Worm (Caenorhabditis elegans) whole organism, L1 larva: Measurements from ENCODE around the gene lec-12.

Experiments
- C16A3.4 ChIP-seq: fragments of 150-350 bp; optimal IDR thresholded peaks from 2 replicates; lab custom pipeline; 2014; ENCODE audit warnings: missing biosample characterization, missing genetic modification characterization
- C34B4.2 ChIP-seq: sonication (generic microtip); optimal IDR thresholded peaks from 2 replicates; lab custom pipeline; 2017; ENCODE audit warnings: mild to moderate bottlenecking, missing genetic modification characterization, missing compliant biosample characterization
- ceh-8 ChIP-seq: fragments of 200-800 bp; sonication (Bioruptor generic); optimal IDR thresholded peaks from 2 replicates; lab custom pipeline; 2018; ENCODE audit warnings: mild to moderate bottlenecking, missing genetic modification characterization, moderate library complexity, missing compliant biosample characterization
- ces-1 ChIP-seq: fragments of 150-350 bp; optimal IDR thresholded peaks from 2 replicates; lab custom pipeline; 2014; ENCODE audit warnings: missing biosample characterization, missing genetic modification reagents, missing genetic modification characterization
- efl-1 ChIP-seq, 4 experiments: fragments of 150-350 bp; optimal IDR thresholded peaks in 3 of 4; peaks in 1 of 4; 1 replicate in 1 of 4; 2 replicates in 3 of 4; lab custom pipeline; 2014; ENCODE audit warnings: missing biosample characterization in 2 of 4, missing genetic modification characterization in 2 of 4, missing genetic modification reagents in 2 of 4
- elt-2 ChIP-seq: sonication (generic microtip); optimal IDR thresholded peaks from 2 replicates; lab custom pipeline; 2016; ENCODE audit warnings: missing genetic modification characterization, mild to moderate bottlenecking, inconsistent platforms, missing compliant biosample characterization, missing genetic modification reagents
- fkh-4 ChIP-seq: sonication (generic microtip); optimal IDR thresholded peaks from 2 replicates; lab custom pipeline; 2016; ENCODE audit warnings: missing compliant biosample characterization, missing genetic modification characterization, borderline replicate concordance
- fos-1 ChIP-seq: fragments of 150-350 bp; optimal IDR thresholded peaks from 2 replicates; lab custom pipeline; 2014; ENCODE audit warnings: missing biosample characterization, missing genetic modification characterization
- hlh-4 ChIP-seq: sonication (generic microtip); optimal IDR thresholded peaks from 2 replicates; lab custom pipeline; 2016; ENCODE audit warnings: mild to moderate bottlenecking, missing genetic modification characterization, missing compliant biosample characterization
- mep-1 ChIP-seq: fragments of 150-350 bp; optimal IDR thresholded peaks from 2 replicates; lab custom pipeline; 2014; ENCODE audit warnings: missing biosample characterization, missing genetic modification characterization
- nhr-19 ChIP-seq: fragments of 200-800 bp; sonication (Bioruptor generic); conservative IDR thresholded peaks from 2 replicates; pipeline ENCODE4 v1.3.6; 2022; ENCODE audit warnings: missing genetic modification characterization, missing compliant biosample characterization
- pag-3 ChIP-seq: sonication (generic microtip); optimal IDR thresholded peaks from 2 replicates; lab custom pipeline; 2017; ENCODE audit warnings: missing genetic modification characterization, mild to moderate bottlenecking, missing compliant biosample characterization, antibody characterized with exemption, borderline replicate concordance; ENCODE audit not compliant: insufficient read depth
- rnt-1 ChIP-seq: sonication (generic microtip); optimal IDR thresholded peaks from 2 replicates; lab custom pipeline; 2016; ENCODE audit warnings: mild to moderate bottlenecking, missing genetic modification characterization, moderate library complexity, missing compliant biosample characterization
- sup-37 ChIP-seq: fragments of 200-800 bp; sonication (Bioruptor generic); optimal IDR thresholded peaks from 2 replicates; lab custom pipeline; 2018; ENCODE audit warnings: mild to moderate bottlenecking, missing genetic modification characterization, missing compliant biosample characterization
- swsn-7 ChIP-seq: sonication (generic microtip); optimal IDR thresholded peaks from 2 replicates; lab custom pipeline; 2016; ENCODE audit warnings: missing genetic modification characterization, missing compliant biosample characterization
- unc-30 ChIP-seq: sonication (generic microtip); optimal IDR thresholded peaks from 2 replicates; lab custom pipeline; 2017; ENCODE audit warnings: missing biosample characterization, missing genetic modification characterization
- unc-62 ChIP-seq: fragments of 150-350 bp; optimal IDR thresholded peaks from 2 replicates; lab custom pipeline; 2014; ENCODE audit warnings: missing biosample characterization, missing genetic modification reagents, missing genetic modification characterization
- vab-15 ChIP-seq: sonication (generic microtip); optimal IDR thresholded peaks from 2 replicates; lab custom pipeline; 2017; ENCODE audit warnings: missing genotype, mild to moderate bottlenecking, missing genetic modification characterization, missing compliant biosample characterization
- ztf-11 ChIP-seq, 2 experiments: sonication (generic microtip); optimal IDR thresholded peaks; 2 replicates each; lab custom pipeline; 2016 to 2017; ENCODE audit warnings: missing genetic modification characterization in 2 of 2, missing biosample characterization in 1 of 2, missing compliant biosample characterization in 1 of 2

lec-12 gene

ce11 chrV:251652-252051 lies 47.5 kb downstream of the lec-12 start, which contains the start of gene oac-39:
Gene oac-39 (minus strand): TSS chrV:251752.
- TF ChIP-seq vab-15 (tag; lab: Kevin White, UChicago) = no peak
- no peak for TF ChIP-seq rnt-1
- TF ChIP-seq unc-30 (tag; lab: Kevin White, UChicago) = no peak
- TF ChIP-seq mep-1 (tag; lab: Kevin White, UChicago) = no peak
- no peak for TF ChIP-seq pag-3 (tag; lab: Kevin White, UChicago)
- TF ChIP-seq swsn-7 = no peak
- no peak for TF ChIP-seq ztf-11 (tag; optimal IDR thresholded peaks at IDR 0.05; lab: Kevin White, UChicago)

DNA sequence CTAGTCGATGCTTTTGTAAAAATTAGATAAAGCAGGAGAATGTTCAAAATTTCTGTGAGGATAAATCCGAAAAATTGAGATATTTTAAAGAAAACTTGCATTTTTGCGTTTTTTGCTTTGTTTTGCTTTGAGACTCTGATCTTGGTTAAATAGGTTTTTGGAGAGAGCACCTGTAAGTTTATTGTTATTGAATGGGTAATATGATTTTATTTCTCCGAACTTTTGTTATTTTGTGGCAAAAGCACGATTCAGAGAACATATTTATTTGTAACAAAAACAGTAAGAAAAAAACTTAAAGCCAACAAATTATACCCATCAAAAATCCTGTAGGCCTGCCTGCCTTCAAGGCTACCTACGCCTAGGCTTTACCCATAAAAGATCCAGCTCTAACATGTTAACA lies 50.4 kb downstream of the lec-12 start, which contains the start of gene str-121:
Gene str-121 (minus strand): TSS at position 101 of the 400 bp plus-strand sequence.
- no peak for TF ChIP-seq hlh-4
- TF ChIP-seq unc-62 (GFP tag; lab: Kevin White, UChicago) = no peak
- TF ChIP-seq efl-1 (optimal IDR thresholded peaks at IDR 0.05; lab: Kevin White, UChicago) = no peak
- TF ChIP-seq efl-1 (GFP tag; optimal IDR thresholded peaks at IDR 0.05 in 1 of 2; lab: Kevin White, UChicago) = peak in 1 of 2 experiments; percentile 54
- TF ChIP-seq ceh-8 = no peak

ce11 chrV:258730-259129 lies 54.5 kb downstream of the lec-12 start, which contains the start of gene nhr-204:
Gene nhr-204 (minus strand): TSS chrV:258830.
- TF ChIP-seq C34B4.2 (tag; lab: Kevin White, UChicago) = no peak
- no peak for TF ChIP-seq fos-1
- no peak for TF ChIP-seq C16A3.4 (tag; lab: Kevin White, UChicago)
- no peak for TF ChIP-seq pag-3 (tag; lab: Kevin White, UChicago)
- TF ChIP-seq nhr-19 (GFP tag; lab: Robert Waterston, UW) = no peak
- TF ChIP-seq sup-37 (GFP tag; lab: Kevin White, UChicago) = no peak
- TF ChIP-seq elt-2 (tag; lab: Kevin White, UChicago) = no peak
- TF ChIP-seq ces-1 = no peak
- no peak for TF ChIP-seq fkh-4
